Worm (Caenorhabditis elegans) whole organism, L4/young adult: ENCODE measurements around the gene lido-8.

Experiments
- W03F9.2 ChIP-seq: fragments of 150-350 bp; optimal IDR thresholded peaks from 2 replicates; lab custom pipeline; 2014; ENCODE audit warnings: missing biosample characterization, missing genetic modification characterization
- dao-5 ChIP-seq: sonication (generic microtip); optimal IDR thresholded peaks from 2 replicates; lab custom pipeline; 2016; ENCODE audit warnings: missing genotype, missing genetic modification characterization, moderate library complexity, missing compliant biosample characterization
- him-1 ChIP-seq: sonication (generic microtip); optimal IDR thresholded peaks from 2 replicates; lab custom pipeline; 2016; ENCODE audit warnings: missing genotype, missing genetic modification reagents, missing genetic modification characterization, missing compliant biosample characterization

DNA sequence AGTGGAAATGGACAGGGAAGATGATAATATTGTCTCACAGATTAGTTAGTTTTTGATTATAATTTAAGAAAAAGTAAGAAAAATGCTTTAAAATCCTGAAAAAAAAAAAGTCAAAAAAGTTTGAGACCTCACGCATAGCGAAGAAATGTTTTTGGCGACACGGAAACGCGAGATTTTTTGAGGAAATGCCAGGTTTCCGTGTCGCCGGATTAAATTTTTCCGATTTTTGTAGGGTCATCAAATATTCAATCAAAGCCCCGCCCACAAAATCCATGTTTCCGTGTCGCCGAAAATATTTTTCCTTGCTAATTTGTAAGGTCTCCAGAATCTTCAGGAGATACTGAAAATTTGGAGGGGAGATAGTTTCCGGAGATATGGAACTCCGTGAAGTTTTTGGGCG, 4.5 kb upstream of the lido-8 start:
- TF ChIP-seq him-1: no peak
- no peak for TF ChIP-seq dao-5 (tag; lab: Kevin White, UChicago)
- no peak for TF ChIP-seq W03F9.2 (tag; lab: Kevin White, UChicago)
